Worm (Caenorhabditis elegans): ENCODE measurements around the gene egl-36.

- TF ChIP-seq tlp-1 (tag; optimal IDR thresholded peaks at IDR 0.05): no peak
- no peak for TF ChIP-seq ama-1 (optimal IDR thresholded peaks at IDR 0.05)
- no peak for TF ChIP-seq ztf-4 (tag; optimal IDR thresholded peaks at IDR 0.05)
Observed at ce11 chrX:10691232-10691631, 42.9 kb upstream of the egl-36 start.
